Fruit fly (Drosophila melanogaster): ENCODE data around the gene CG4036.

The CG4036 gene

DNA sequence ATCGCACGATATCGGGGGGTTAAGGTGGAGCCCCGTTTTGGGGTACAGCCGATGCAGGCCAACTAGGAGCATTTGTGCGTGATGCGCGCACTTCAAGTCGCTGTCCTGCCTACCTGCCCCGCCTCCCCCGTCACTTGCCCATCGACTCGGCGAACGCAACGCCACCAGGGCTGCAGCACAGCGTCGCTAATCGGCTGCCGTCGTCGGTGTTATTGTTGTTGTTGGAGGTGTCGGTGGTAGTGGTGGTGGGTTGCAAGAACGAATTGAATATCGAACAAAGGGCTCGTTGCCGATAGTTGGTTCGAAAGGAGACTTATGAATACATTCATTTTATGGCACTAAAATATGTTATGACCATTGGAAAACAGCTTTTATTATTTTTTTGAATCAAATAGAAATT is 31.8 kb upstream of the CG4036 start (continued):
- TF ChIP-seq Oli (tag; optimal IDR thresholded peaks at IDR 0.05) (peak; percentile 16), pb (GFP tag; optimal IDR thresholded peaks at IDR 0.05) (peak; percentile 48), CG10431 (GFP tag; optimal IDR thresholded peaks at IDR 0.05) (peak; percentile 94), CG7963 (GFP tag; IDR thresholded peaks at IDR 0.05; ENCODE audit: partially characterized antibody) (peak; percentile 82), CG6175 (GFP tag; IDR thresholded peaks at IDR 0.05) (peak; percentile 96), MBD-R2 (GFP tag; IDR thresholded peaks at IDR 0.05) (peak; percentile 87), CG7928 (GFP tag; optimal IDR thresholded peaks at IDR 0.05) (peak; percentile 97), pzg (GFP tag; optimal IDR thresholded peaks at IDR 0.05) (peak; percentile 79), bigmax (GFP tag; optimal IDR thresholded peaks at IDR 0.05) (no peak), slbo (GFP tag; IDR thresholded peaks at IDR 0.05) (peak; percentile 88), CG2678 (tag; optimal IDR thresholded peaks at IDR 0.05) (peak; percentile 58), Med (GFP tag) (peak; percentile 96), pfk (GFP tag; optimal IDR thresholded peaks at IDR 0.05) (no peak), CG4730 (GFP tag; IDR thresholded peaks at IDR 0.05) (peak; percentile 28; the same call in 1 of the 2 replicates), Vsx1 (GFP tag; optimal IDR thresholded peaks at IDR 0.05) (no peak), CG9727 (GFP tag; optimal IDR thresholded peaks at IDR 0.05) (peak; percentile 46), gcm2 (GFP tag; optimal IDR thresholded peaks at IDR 0.05) (no peak), Usf (GFP tag; optimal IDR thresholded peaks at IDR 0.05) (no peak), disco-r (GFP tag; optimal IDR thresholded peaks at IDR 0.05) (no peak), en (GFP tag; optimal IDR thresholded peaks at IDR 0.05) (no peak), nau (GFP tag; optimal IDR thresholded peaks at IDR 0.05) (no peak), mam (GFP tag; optimal IDR thresholded peaks at IDR 0.05) (peak; percentile 71), ATbp (GFP tag; optimal IDR thresholded peaks at IDR 0.05) (no peak), CG34422 (GFP tag; IDR thresholded peaks at IDR 0.05) (peak; percentile 70; the same call in 2 of the 3 replicates), Kr (GFP tag; optimal IDR thresholded peaks at IDR 0.05) (no peak), H2.0 (GFP tag; IDR thresholded peaks at IDR 0.05) (peak; percentile 48; the same call in 1 of the 2 replicates), crol (GFP tag; IDR thresholded peaks at IDR 0.05) (peak; percentile 99), CG13775 (GFP tag; optimal IDR thresholded peaks at IDR 0.05) (peak; percentile 36), nmo (GFP tag; optimal IDR thresholded peaks at IDR 0.05) (peak; percentile 46), NK7.1 (GFP tag; optimal IDR thresholded peaks at IDR 0.05) (no peak), CG6683 (GFP tag; optimal IDR thresholded peaks at IDR 0.05) (no peak), CG5953 (GFP tag; IDR thresholded peaks at IDR 0.05) (0 out of 2 replicates have a peak, but pooled peaks have one; percentile 18), CG14965 (GFP tag; optimal IDR thresholded peaks at IDR 0.05; ENCODE audit: borderline replicate concordance) (no peak), chif (GFP tag; optimal IDR thresholded peaks at IDR 0.05) (peak in 1 of 2 experiments; percentile 23), CG15696 (tag; optimal IDR thresholded peaks at IDR 0.05) (peak; percentile 55), maf-S (GFP tag; optimal IDR thresholded peaks at IDR 0.05) (peak; percentile 1), MTF-1 (GFP tag; optimal IDR thresholded peaks at IDR 0.05; ENCODE audit: borderline replicate concordance) (peak; percentile 6), HLHmδ (GFP tag; optimal IDR thresholded peaks at IDR 0.05) (peak; percentile 57), fd3F (GFP tag; optimal IDR thresholded peaks at IDR 0.05) (peak; percentile 14), CG6689 (GFP tag; IDR thresholded peaks at IDR 0.05) (peak; percentile 32; the same call in 1 of the 2 replicates), zf30C (GFP tag; optimal IDR thresholded peaks at IDR 0.05) (peak; percentile 42), CG10147 (GFP tag; optimal IDR thresholded peaks at IDR 0.05) (peak; percentile 23), hkb (optimal IDR thresholded peaks at IDR 0.05) (no peak), hkb (GFP tag; IDR thresholded peaks at IDR 0.05) (no peak), tup (GFP tag; optimal IDR thresholded peaks at IDR 0.05) (no peak), CG7786 (GFP tag; optimal IDR thresholded peaks at IDR 0.05) (peak; percentile 52), Dp (GFP tag; optimal IDR thresholded peaks at IDR 0.05) (peak; percentile 13), CG34376 (GFP tag; optimal IDR thresholded peaks at IDR 0.05) (peak; percentile 43), CG10543 (GFP tag; optimal IDR thresholded peaks at IDR 0.05) (peak; percentile 16), slou (GFP tag; optimal IDR thresholded peaks at IDR 0.05) (no peak)

Data from whole organism, embryonic.